Fruit fly (Drosophila melanogaster) S2 (cell line): Measurements from ENCODE around the gene CG7953.

ENCODE experiments used
- CG8478 ChIP-seq: fragments of >200 bp; optimal IDR thresholded peaks from 2 replicates; lab custom pipeline; 2018
- CTCF ChIP-seq, 2 experiments: fragments of >200 bp; optimal IDR thresholded peaks; 2 replicates each; lab custom pipeline; 2018

DNA sequence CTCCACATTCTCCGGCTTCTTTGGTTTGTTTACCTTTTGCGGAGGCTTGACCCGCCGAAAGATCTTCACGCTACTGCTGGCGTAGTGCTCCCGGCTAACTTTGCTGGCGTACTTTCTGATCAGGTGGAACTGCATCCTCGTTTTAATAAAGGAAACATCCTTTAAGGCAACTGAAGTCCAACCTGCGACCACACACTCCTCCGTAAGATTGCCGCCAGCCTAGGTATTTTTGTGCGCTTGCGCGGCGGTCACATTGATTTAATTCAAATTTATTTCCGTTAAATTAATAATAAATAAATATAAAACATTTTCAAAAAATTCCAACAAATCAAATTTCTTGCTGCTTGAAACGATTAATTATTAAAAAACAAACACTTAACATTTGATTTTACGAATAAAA is 20.2 kb upstream of the CG7953 start, which contains the start of gene PolG1:
- TF ChIP-seq CG8478 (lab: Kevin White, UChicago) (no peak), CTCF (optimal IDR thresholded peaks at IDR 0.05; lab: Kevin White, UChicago) (no peak)
